Fruit fly (Drosophila melanogaster): ENCODE data around the gene lsn.

lsn gene

dm6 chr3R:21859509-21859908 lies 5.5 kb upstream of the lsn start (continued):
- TF ChIP-seq mirr (GFP tag; optimal IDR thresholded peaks at IDR 0.05) (no peak), CG16779 (GFP tag; IDR thresholded peaks at IDR 0.05) (no peak), Xbp1 (GFP tag; optimal IDR thresholded peaks at IDR 0.05) (peak; percentile 54), sug (tag; optimal IDR thresholded peaks at IDR 0.05) (no peak), CG2889 (GFP tag; IDR thresholded peaks at IDR 0.05) (no peak), Hmx (GFP tag; optimal IDR thresholded peaks at IDR 0.05) (no peak), CG9932 (GFP tag; IDR thresholded peaks at IDR 0.05) (no peak), CG17802 (tag; optimal IDR thresholded peaks at IDR 0.05) (peak; percentile 8), CG5180 (GFP tag; optimal IDR thresholded peaks at IDR 0.05) (no peak), CG18476 (GFP tag; optimal IDR thresholded peaks at IDR 0.05) (peak; percentile 18), CG9609 (GFP tag; optimal IDR thresholded peaks at IDR 0.05) (peak; percentile 23), CG7786 (GFP tag; optimal IDR thresholded peaks at IDR 0.05) (no peak), CG9876 (GFP tag; optimal IDR thresholded peaks at IDR 0.05) (no peak), CG17829 (tag; optimal IDR thresholded peaks at IDR 0.05) (peak; percentile 79), mam (GFP tag; optimal IDR thresholded peaks at IDR 0.05) (no peak), CG11723 (GFP tag; optimal IDR thresholded peaks at IDR 0.05) (peak; percentile 9), CG8765 (GFP tag; IDR thresholded peaks at IDR 0.05) (no peak), Lpt (GFP tag; optimal IDR thresholded peaks at IDR 0.05) (no peak), ranshi (GFP tag; IDR thresholded peaks at IDR 0.05) (no peak), CG14441 (GFP tag; IDR thresholded peaks at IDR 0.05) (no peak), CG9437 (GFP tag; optimal IDR thresholded peaks at IDR 0.05) (peak; percentile 40), vfl (GFP tag; optimal IDR thresholded peaks at IDR 0.05) (no peak), CG10431 (GFP tag; optimal IDR thresholded peaks at IDR 0.05) (no peak), abd-A (tag; optimal IDR thresholded peaks at IDR 0.05) (no peak), CG1233 (GFP tag; optimal IDR thresholded peaks at IDR 0.05) (no peak), CG4854 (GFP tag; optimal IDR thresholded peaks at IDR 0.05) (no peak), Trl (optimal IDR thresholded peaks at IDR 0.05) (no peak), Trl (GFP tag; optimal IDR thresholded peaks at IDR 0.05) (no peak), CG9817 (tag; optimal IDR thresholded peaks at IDR 0.05) (peak; percentile 16), Sox100B (GFP tag; optimal IDR thresholded peaks at IDR 0.05) (peak; percentile 38), odd (GFP tag; optimal IDR thresholded peaks at IDR 0.05) (no peak), Hmr (GFP tag; optimal IDR thresholded peaks at IDR 0.05) (no peak), CG30403 (GFP tag; optimal IDR thresholded peaks at IDR 0.05) (peak; percentile 55), otp (GFP tag; IDR thresholded peaks at IDR 0.05) (0 out of 3 replicates have a peak, but pooled peaks have one; percentile 35), CG42726 (GFP tag; IDR thresholded peaks at IDR 0.05; ENCODE audit: partially characterized antibody) (no peak), grn (GFP tag; optimal IDR thresholded peaks at IDR 0.05) (no peak), CG17385 (GFP tag; optimal IDR thresholded peaks at IDR 0.05) (peak; percentile 41), CG3407 (GFP tag; optimal IDR thresholded peaks at IDR 0.05) (peak; percentile 5), NK7.1 (GFP tag; optimal IDR thresholded peaks at IDR 0.05) (no peak), CG12236 (GFP tag; optimal IDR thresholded peaks at IDR 0.05) (peak; percentile 47), sna (GFP tag; IDR thresholded peaks at IDR 0.05; ENCODE audit: partially characterized antibody) (no peak), Poxn (GFP tag; IDR thresholded peaks at IDR 0.05) (no peak), zen (tag; optimal IDR thresholded peaks at IDR 0.05) (peak; percentile 47), sens-2 (GFP tag; IDR thresholded peaks at IDR 0.05) (peak; percentile 71), Gsc (GFP tag; IDR thresholded peaks at IDR 0.05) (no peak), CG2120 (GFP tag; optimal IDR thresholded peaks at IDR 0.05) (no peak), stwl (tag; optimal IDR thresholded peaks at IDR 0.05) (peak; percentile 14), sd (tag; optimal IDR thresholded peaks at IDR 0.05) (no peak), lbe (GFP tag; optimal IDR thresholded peaks at IDR 0.05) (peak; percentile 87), CG10366 (GFP tag; IDR thresholded peaks at IDR 0.05) (no peak), pho (GFP tag; optimal IDR thresholded peaks at IDR 0.05) (no peak), Dad (GFP tag; optimal IDR thresholded peaks at IDR 0.05) (no peak), CG14014 (GFP tag; IDR thresholded peaks at IDR 0.05) (no peak)
